Fruit fly (Drosophila melanogaster): Measurements from ENCODE around the gene dsb.

dsb gene

DNA sequence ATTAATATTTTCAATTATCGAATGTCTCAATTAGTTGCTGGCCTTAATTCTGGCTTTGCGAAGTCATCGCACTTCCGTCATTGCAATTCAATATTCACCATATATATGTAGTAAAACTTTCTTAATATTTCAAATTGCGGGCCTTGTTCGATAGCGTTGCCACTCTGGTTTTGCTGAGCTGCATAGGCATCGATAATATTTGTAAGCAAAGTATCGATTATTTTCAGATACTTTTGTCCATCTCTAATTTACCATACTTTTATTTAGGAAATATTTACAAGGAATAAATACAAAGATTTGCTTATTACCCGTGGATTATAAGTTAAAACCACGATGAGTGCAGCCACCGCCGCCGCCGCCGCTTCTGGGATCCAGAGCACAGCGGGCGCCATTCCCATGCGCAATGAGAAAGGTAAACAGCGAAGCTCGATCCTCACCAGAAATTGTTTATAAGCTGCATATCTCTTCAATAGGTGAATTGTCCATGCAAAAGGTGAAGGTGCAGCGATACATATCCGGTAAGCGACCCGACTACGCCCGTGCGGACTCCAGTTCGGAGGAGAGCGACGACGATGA lies 30.9 kb upstream of the dsb start, which contains the start of gene Mfap1 (continued):
- TF ChIP-seq CG14050 (GFP tag; IDR thresholded peaks at IDR 0.05) = no peak
- no peak for TF ChIP-seq CG13123 (GFP tag; optimal IDR thresholded peaks at IDR 0.05)
- TF ChIP-seq CG34376 (GFP tag; optimal IDR thresholded peaks at IDR 0.05) = no peak
- TF ChIP-seq CG8765 (GFP tag; IDR thresholded peaks at IDR 0.05) = no peak
- TF ChIP-seq Blimp-1 (GFP tag; optimal IDR thresholded peaks at IDR 0.05) = no peak
- no peak for TF ChIP-seq Aef1 (GFP tag; IDR thresholded peaks at IDR 0.05)
- TF ChIP-seq CG1024 (GFP tag; IDR thresholded peaks at IDR 0.05) = no peak
- no peak for TF ChIP-seq CG9727 (GFP tag; optimal IDR thresholded peaks at IDR 0.05)
- no peak for TF ChIP-seq tgo (GFP tag; IDR thresholded peaks at IDR 0.05)
- TF ChIP-seq slou (GFP tag; optimal IDR thresholded peaks at IDR 0.05) = no peak
- no peak for TF ChIP-seq gcm (GFP tag; optimal IDR thresholded peaks at IDR 0.05)
- TF ChIP-seq sens-2 (GFP tag; IDR thresholded peaks at IDR 0.05) = no peak
- no peak for TF ChIP-seq Adf1 (GFP tag; IDR thresholded peaks at IDR 0.05)
- TF ChIP-seq fd102C (GFP tag; optimal IDR thresholded peaks at IDR 0.05) = no peak
- TF ChIP-seq CG31441 (GFP tag; IDR thresholded peaks at IDR 0.05) = no peak
- no peak for TF ChIP-seq luna (GFP tag; optimal IDR thresholded peaks at IDR 0.05)
- no peak for TF ChIP-seq CG11723 (GFP tag; optimal IDR thresholded peaks at IDR 0.05)
- no peak for TF ChIP-seq Antp (GFP tag; optimal IDR thresholded peaks at IDR 0.05)
- TF ChIP-seq pb (GFP tag; optimal IDR thresholded peaks at IDR 0.05) = no peak
- no peak for TF ChIP-seq HLH54F (GFP tag; optimal IDR thresholded peaks at IDR 0.05)
- TF ChIP-seq CG7271 (tag; optimal IDR thresholded peaks at IDR 0.05) = no peak
- no peak for TF ChIP-seq Elba2 (GFP tag; optimal IDR thresholded peaks at IDR 0.05)
- no peak for TF ChIP-seq CG6654 (GFP tag; optimal IDR thresholded peaks at IDR 0.05)
- TF ChIP-seq Mad (GFP tag; optimal IDR thresholded peaks at IDR 0.05) = no peak
- no peak for TF ChIP-seq CG15696 (tag; optimal IDR thresholded peaks at IDR 0.05)
- no peak for TF ChIP-seq usp (GFP tag; optimal IDR thresholded peaks at IDR 0.05)
- TF ChIP-seq Drgx (GFP tag; IDR thresholded peaks at IDR 0.05) = no peak
- no peak for TF ChIP-seq CG11398 (GFP tag; optimal IDR thresholded peaks at IDR 0.05)
- TF ChIP-seq grn (GFP tag; optimal IDR thresholded peaks at IDR 0.05) = no peak
- TF ChIP-seq CG12769 (tag; optimal IDR thresholded peaks at IDR 0.05) = no peak
- TF ChIP-seq tup (GFP tag; optimal IDR thresholded peaks at IDR 0.05) = no peak
- TF ChIP-seq CG16815 (GFP tag; optimal IDR thresholded peaks at IDR 0.05) = no peak
- no peak for TF ChIP-seq CG32772 (GFP tag; IDR thresholded peaks at IDR 0.05)
- TF ChIP-seq CG1792 (GFP tag; optimal IDR thresholded peaks at IDR 0.05) = no peak
- no peak for TF ChIP-seq CG30020 (tag; optimal IDR thresholded peaks at IDR 0.05)
- no peak for TF ChIP-seq dysf (GFP tag; IDR thresholded peaks at IDR 0.05)
- TF ChIP-seq NK7.1 (GFP tag; optimal IDR thresholded peaks at IDR 0.05) = no peak
- TF ChIP-seq Atf6 (GFP tag; IDR thresholded peaks at IDR 0.05) = no peak
- TF ChIP-seq CG10654 (GFP tag; optimal IDR thresholded peaks at IDR 0.05) = peak; percentile 3
- no peak for TF ChIP-seq crc (GFP tag; optimal IDR thresholded peaks at IDR 0.05)
- TF ChIP-seq CG30431 (GFP tag; optimal IDR thresholded peaks at IDR 0.05) = no peak
- no peak for TF ChIP-seq H15 (GFP tag; IDR thresholded peaks at IDR 0.05)
- TF ChIP-seq peb (GFP tag; IDR thresholded peaks at IDR 0.05) = no peak
- TF ChIP-seq zfh2 (GFP tag; optimal IDR thresholded peaks at IDR 0.05) = no peak
- TF ChIP-seq Nf-YB (GFP tag; optimal IDR thresholded peaks at IDR 0.05) = no peak
- peak; percentile 6 for TF ChIP-seq CG2120 (GFP tag; optimal IDR thresholded peaks at IDR 0.05)
- TF ChIP-seq Med (GFP tag) = peak; percentile 68
- no peak for TF ChIP-seq fd64A (GFP tag; optimal IDR thresholded peaks at IDR 0.05)
- TF ChIP-seq Hand (GFP tag; optimal IDR thresholded peaks at IDR 0.05) = no peak
- TF ChIP-seq HmgD (GFP tag; optimal IDR thresholded peaks at IDR 0.05) = no peak
- TF ChIP-seq bigmax (GFP tag; optimal IDR thresholded peaks at IDR 0.05) = no peak
- TF ChIP-seq CG10147 (GFP tag; optimal IDR thresholded peaks at IDR 0.05) = no peak
- peak; percentile 29; the same call in 1 of the 2 replicates for TF ChIP-seq CG9932 (GFP tag; IDR thresholded peaks at IDR 0.05)

Data from whole organism, embryonic.